Fruit fly (Drosophila melanogaster) whole organism, embryonic: ENCODE results near the gene Gfat2.
A peak's percentile ranks its signal among the peaks of the same experiment; 100 is the strongest.

Experiments used
- Ada2b ChIP-seq: fragments of 200-800 bp; sonication (Bioruptor generic); IDR thresholded peaks from 2 replicates; pipeline ENCODE4 v1.3.6; 2022; ENCODE audit warnings: missing biosample characterization, missing genetic modification characterization
- Bgb ChIP-seq: fragments of 200-800 bp; sonication (Bioruptor generic); IDR thresholded peaks from 2 replicates; pipeline ENCODE4 v1.3.6; 2022; ENCODE audit warnings: missing biosample characterization, missing genetic modification characterization; ENCODE audit not compliant: partially characterized antibody
- C15 ChIP-seq: fragments of 200-800 bp; sonication (Bioruptor generic); IDR thresholded peaks from 3 replicates; pipeline ENCODE4 v1.3.6; 2022; ENCODE audit warnings: missing biosample characterization, missing genetic modification characterization
- CG10366 ChIP-seq: fragments of 200-800 bp; sonication (Bioruptor generic); IDR thresholded peaks from 2 replicates; pipeline ENCODE4 v1.3.6; 2022; ENCODE audit warnings: missing biosample characterization, missing genetic modification characterization
- CG12744 ChIP-seq: fragments of 200-800 bp; sonication (Bioruptor generic); optimal IDR thresholded peaks from 2 replicates; lab custom pipeline; 2016; ENCODE audit warnings: missing biosample characterization, missing genetic modification characterization
- CG13287 ChIP-seq: fragments of 200-800 bp; sonication (Bioruptor generic); IDR thresholded peaks from 2 replicates; pipeline ENCODE4 v1.3.6; 2022; ENCODE audit warnings: missing biosample characterization, missing genetic modification characterization; ENCODE audit not compliant: partially characterized antibody
- CG15073 ChIP-seq: fragments of 200-800 bp; sonication (Bioruptor generic); optimal IDR thresholded peaks from 2 replicates; lab custom pipeline; 2016; ENCODE audit warnings: missing biosample characterization, missing genetic modification characterization
- CG15514 ChIP-seq: fragments of 200-800 bp; sonication (Bioruptor generic); optimal IDR thresholded peaks from 3 replicates; lab custom pipeline; 2017; ENCODE audit warnings: missing biosample characterization, missing genetic modification characterization, mild to moderate bottlenecking, moderate library complexity, missing genetic modification reagents
- CG16779 ChIP-seq: fragments of 200-800 bp; sonication (Bioruptor generic); IDR thresholded peaks from 2 replicates; pipeline ENCODE4 v1.3.6; 2022; ENCODE audit warnings: missing biosample characterization, missing genetic modification characterization
- CG2129 ChIP-seq: fragments of 200-800 bp; sonication (Bioruptor generic); IDR thresholded peaks from 2 replicates; pipeline ENCODE4 v1.3.6; 2022; ENCODE audit warnings: missing biosample characterization, missing genetic modification characterization; ENCODE audit not compliant: partially characterized antibody
- CG3281 ChIP-seq: fragments of 200-800 bp; sonication (Bioruptor generic); optimal IDR thresholded peaks from 3 replicates; lab custom pipeline; 2017; ENCODE audit warnings: missing biosample characterization, mild to moderate bottlenecking, missing genetic modification characterization
- CG3995 ChIP-seq: fragments of 200-800 bp; sonication (Bioruptor generic); optimal IDR thresholded peaks from 3 replicates; lab custom pipeline; 2016; ENCODE audit warnings: missing biosample characterization, missing genetic modification characterization
- CG6689 ChIP-seq: fragments of 200-800 bp; sonication (Bioruptor generic); IDR thresholded peaks from 2 replicates; pipeline ENCODE4 v1.3.6; 2022; ENCODE audit warnings: missing biosample characterization, missing genetic modification characterization
- CG7271 ChIP-seq: fragments of 200-800 bp; sonication (Bioruptor generic); optimal IDR thresholded peaks from 2 replicates; lab custom pipeline; 2018; ENCODE audit warnings: missing biosample characterization, mild to moderate bottlenecking, missing genetic modification characterization, moderate library complexity
- CG7372 ChIP-seq: fragments of 200-800 bp; sonication (Bioruptor generic); IDR thresholded peaks from 2 replicates; pipeline ENCODE4 v1.3.6; 2022; ENCODE audit warnings: missing biosample characterization, missing genetic modification characterization
- CG9437 ChIP-seq: fragments of 200-800 bp; sonication (Bioruptor generic); optimal IDR thresholded peaks from 2 replicates; lab custom pipeline; 2018; ENCODE audit warnings: missing biosample characterization, mild to moderate bottlenecking, missing genetic modification characterization
- CG9727 ChIP-seq: fragments of 200-800 bp; sonication (Bioruptor generic); optimal IDR thresholded peaks from 3 replicates; lab custom pipeline; 2017; ENCODE audit warnings: missing biosample characterization, mild to moderate bottlenecking, missing genetic modification characterization
- CG9817 ChIP-seq: fragments of 200-800 bp; sonication (Bioruptor generic); optimal IDR thresholded peaks from 2 replicates; lab custom pipeline; 2018; ENCODE audit warnings: missing biosample characterization, mild to moderate bottlenecking, missing genetic modification characterization, moderate library complexity
- Dll ChIP-seq: fragments of 200-800 bp; sonication (Bioruptor generic); IDR thresholded peaks from 4 replicates; pipeline ENCODE4 v1.3.6; 2022; ENCODE audit warnings: missing biosample characterization, missing genetic modification characterization; ENCODE audit not compliant: partially characterized antibody
- Doc2 ChIP-seq: fragments of 200-800 bp; sonication (Bioruptor generic); IDR thresholded peaks from 2 replicates; pipeline ENCODE4 v1.3.6; 2022; ENCODE audit warnings: missing biosample characterization, missing genetic modification characterization
- E2f1 ChIP-seq: fragments of 200-800 bp; sonication (Bioruptor generic); IDR thresholded peaks from 2 replicates; pipeline ENCODE4 v1.3.6; 2022; ENCODE audit warnings: missing biosample characterization, missing genetic modification characterization
- Fer2 ChIP-seq: fragments of 200-800 bp; sonication (Bioruptor generic); optimal IDR thresholded peaks from 2 replicates; lab custom pipeline; 2018; ENCODE audit warnings: missing biosample characterization, mild to moderate bottlenecking, missing genetic modification characterization, moderate library complexity
- HHEX ChIP-seq: fragments of 200-800 bp; sonication (Bioruptor generic); optimal IDR thresholded peaks from 3 replicates; lab custom pipeline; 2017; ENCODE audit warnings: missing biosample characterization, mild to moderate bottlenecking, missing genetic modification characterization, missing genetic modification reagents
- Hand ChIP-seq: fragments of 200-800 bp; sonication (Bioruptor generic); optimal IDR thresholded peaks from 2 replicates; lab custom pipeline; 2017; ENCODE audit warnings: mild to moderate bottlenecking, missing biosample characterization, missing genetic modification reagents, missing genetic modification characterization
- HmgD ChIP-seq: fragments of 200-800 bp; sonication (Bioruptor generic); optimal IDR thresholded peaks from 3 replicates; lab custom pipeline; 2016; ENCODE audit warnings: missing biosample characterization, missing genetic modification characterization
- Jarid2 ChIP-seq: fragments of 200-800 bp; sonication (Bioruptor generic); optimal IDR thresholded peaks from 3 replicates; lab custom pipeline; 2017; ENCODE audit warnings: mild to moderate bottlenecking, missing biosample characterization, missing genetic modification reagents, missing genetic modification characterization
- Meics ChIP-seq: fragments of 200-800 bp; sonication (Bioruptor generic); optimal IDR thresholded peaks from 2 replicates; lab custom pipeline; 2017; ENCODE audit warnings: missing biosample characterization, mild to moderate bottlenecking, missing genetic modification characterization
- Opbp ChIP-seq: fragments of 200-800 bp; sonication (Bioruptor generic); IDR thresholded peaks from 3 replicates; pipeline ENCODE4 v1.3.6; 2022; ENCODE audit warnings: missing biosample characterization, missing genetic modification characterization; ENCODE audit not compliant: partially characterized antibody
- Scr ChIP-seq: fragments of 200-800 bp; sonication (Bioruptor generic); IDR thresholded peaks from 2 replicates; pipeline ENCODE4 v1.3.6; 2022; ENCODE audit warnings: missing biosample characterization, missing genetic modification characterization; ENCODE audit not compliant: partially characterized antibody
- ap ChIP-seq: fragments of 200-800 bp; sonication (Bioruptor generic); IDR thresholded peaks from 2 replicates; pipeline ENCODE4 v1.3.6; 2022; ENCODE audit warnings: missing biosample characterization, missing genetic modification characterization
- bsh ChIP-seq, 2 experiments: fragments of 200-800 bp; sonication (Bioruptor generic); optimal IDR thresholded peaks; 2 replicates each; lab custom pipeline; 2017 to 2018; ENCODE audit warnings: mild to moderate bottlenecking in 2 of 2, missing biosample characterization in 2 of 2, missing genetic modification characterization in 2 of 2, moderate library complexity in 1 of 2
- btn ChIP-seq: fragments of 200-800 bp; sonication (Bioruptor generic); optimal IDR thresholded peaks from 2 replicates; lab custom pipeline; 2016; ENCODE audit warnings: missing biosample characterization, missing genetic modification characterization
- chinmo ChIP-seq: fragments of 200-800 bp; sonication (Bioruptor generic); IDR thresholded peaks from 4 replicates; pipeline ENCODE4 v1.3.6; 2022; ENCODE audit warnings: missing biosample characterization, missing genetic modification characterization; ENCODE audit not compliant: partially characterized antibody
- ci ChIP-seq: fragments of 200-800 bp; sonication (Bioruptor generic); IDR thresholded peaks from 3 replicates; pipeline ENCODE4 v1.3.6; 2022; ENCODE audit warnings: missing biosample characterization, missing genetic modification characterization
- disco-r ChIP-seq: fragments of 200-800 bp; sonication (Bioruptor generic); optimal IDR thresholded peaks from 2 replicates; lab custom pipeline; 2016; ENCODE audit warnings: missing biosample characterization, missing genetic modification characterization
- dmrt11E ChIP-seq: fragments of 200-800 bp; sonication (Bioruptor generic); optimal IDR thresholded peaks from 3 replicates; lab custom pipeline; 2018; ENCODE audit warnings: missing biosample characterization, mild to moderate bottlenecking, missing genetic modification characterization, moderate library complexity
- fd3F ChIP-seq: fragments of 200-800 bp; sonication (Bioruptor generic); optimal IDR thresholded peaks from 2 replicates; lab custom pipeline; 2018; ENCODE audit warnings: missing biosample characterization, mild to moderate bottlenecking, missing genetic modification characterization, moderate library complexity
- gsb ChIP-seq: fragments of 200-800 bp; sonication (Bioruptor generic); IDR thresholded peaks from 2 replicates; pipeline ENCODE4 v1.3.6; 2022; ENCODE audit warnings: missing biosample characterization, missing genetic modification characterization
- jigr1 ChIP-seq: fragments of 200-800 bp; sonication (Bioruptor generic); IDR thresholded peaks from 3 replicates; pipeline ENCODE4 v1.3.6; 2022; ENCODE audit warnings: missing biosample characterization, missing genetic modification characterization
- jing ChIP-seq: fragments of 200-800 bp; sonication (Bioruptor generic); optimal IDR thresholded peaks from 2 replicates; lab custom pipeline; 2018; ENCODE audit warnings: missing biosample characterization, mild to moderate bottlenecking, missing genetic modification characterization
- mirr ChIP-seq: fragments of 200-800 bp; sonication (Bioruptor generic); optimal IDR thresholded peaks from 3 replicates; lab custom pipeline; 2018; ENCODE audit warnings: missing biosample characterization, mild to moderate bottlenecking, missing genetic modification characterization
- nerfin-1 ChIP-seq: fragments of 200-800 bp; sonication (Bioruptor generic); optimal IDR thresholded peaks from 3 replicates; lab custom pipeline; 2019; ENCODE audit warnings: missing biosample characterization, mild to moderate bottlenecking, missing genetic modification characterization, moderate library complexity
- nerfin-2 ChIP-seq: fragments of 200-800 bp; sonication (Bioruptor generic); IDR thresholded peaks from 2 replicates; pipeline ENCODE4 v1.3.6; 2022; ENCODE audit warnings: missing biosample characterization, missing genetic modification characterization; ENCODE audit not compliant: partially characterized antibody
- otp ChIP-seq: fragments of 200-800 bp; sonication (Bioruptor generic); IDR thresholded peaks from 3 replicates; pipeline ENCODE4, ENCODE4 v1.3.6; 2022; ENCODE audit warnings: missing biosample characterization, missing genetic modification characterization
- sim ChIP-seq: fragments of 200-800 bp; sonication (Bioruptor generic); IDR thresholded peaks from 2 replicates; pipeline ENCODE4 v1.3.6; 2022; ENCODE audit warnings: missing biosample characterization, missing genetic modification characterization
- slou ChIP-seq: fragments of 200-800 bp; sonication (Bioruptor generic); optimal IDR thresholded peaks from 3 replicates; lab custom pipeline; 2016; ENCODE audit warnings: missing biosample characterization, missing genetic modification characterization
- ttk ChIP-seq: fragments of 200-800 bp; sonication (Bioruptor generic); IDR thresholded peaks from 2 replicates; pipeline ENCODE4 v2.1.2; 2022; ENCODE audit warnings: missing biosample characterization, missing genetic modification characterization
- unc-4 ChIP-seq: fragments of 200-800 bp; sonication (Bioruptor generic); IDR thresholded peaks from 2 replicates; pipeline ENCODE4 v1.3.6; 2022; ENCODE audit warnings: missing biosample characterization, missing genetic modification characterization; ENCODE audit not compliant: partially characterized antibody

Gfat2 gene

dm6 chr3R:28336046-28336771 lies 3.4 kb downstream of the Gfat2 start, which contains the start of gene larp (continued):
- TF ChIP-seq CG16779 (GFP tag; lab: Robert Waterston, UW) (peak; percentile 62; the same call in 1 of the 2 replicates), CG13287 (GFP tag; lab: Robert Waterston, UW) (peak; percentile 92), Dll (GFP tag; lab: Robert Waterston, UW) (peak; percentile 89), CG10366 (GFP tag; lab: Robert Waterston, UW) (peak; percentile 68), gsb (no peak), bsh (GFP tag; optimal IDR thresholded peaks at IDR 0.05; lab: Kevin White, UChicago) (peak in 1 of 2 experiments; percentile 59), otp (GFP tag; lab: Robert Waterston, UW) (peak; percentile 64; the same call in 2 of the 3 replicates), Jarid2 (GFP tag; lab: Kevin White, UChicago) (no peak), CG7372 (GFP tag; lab: Robert Waterston, UW) (peak; percentile 68), Fer2 (tag; lab: Kevin White, UChicago) (peak; percentile 52), HHEX (no peak), Ada2b (peak; percentile 56), nerfin-1 (no peak), CG9817 (tag; lab: Kevin White, UChicago) (peak; percentile 76), slou (GFP tag; lab: Kevin White, UChicago) (peak; percentile 36), disco-r (no peak), CG6689 (peak; percentile 63), ap (GFP tag; lab: Robert Waterston, UW) (peak; percentile 45; the same call in 1 of the 2 replicates), chinmo (GFP tag; lab: Robert Waterston, UW) (peak; percentile 53; the same call in 2 of the 4 replicates), CG2129 (GFP tag; lab: Robert Waterston, UW) (peak; percentile 65), ttk (peak; percentile 78), dmrt11E (peak; percentile 60), sim (no peak), fd3F (peak; percentile 59), Doc2 (GFP tag; lab: Robert Waterston, UW) (no peak), ci (peak; percentile 69; the same call in 2 of the 3 replicates), CG7271 (no peak), unc-4 (GFP tag; lab: Robert Waterston, UW) (peak; percentile 84), HmgD (GFP tag; lab: Kevin White, UChicago) (no peak), CG9437 (peak; percentile 98), Meics (peak; percentile 36), Opbp (GFP tag; lab: Robert Waterston, UW) (peak; percentile 97), mirr (GFP tag; lab: Kevin White, UChicago) (no peak), E2f1 (GFP tag; lab: Robert Waterston, UW) (peak; percentile 73), nerfin-2 (GFP tag; lab: Robert Waterston, UW) (peak; percentile 91), C15 (GFP tag; lab: Robert Waterston, UW) (0 out of 3 replicates have a peak, but pooled peaks have one; percentile 22), jigr1 (peak; percentile 53; the same call in 2 of the 3 replicates), CG15073 (no peak), jing (no peak), Bgb (GFP tag; lab: Robert Waterston, UW) (peak; percentile 97), CG12744 (GFP tag; lab: Kevin White, UChicago) (peak; percentile 40), Hand (no peak), CG3995 (GFP tag; lab: Kevin White, UChicago) (peak; percentile 50), Scr (GFP tag; lab: Robert Waterston, UW) (peak; percentile 96), CG15514 (GFP tag; lab: Kevin White, UChicago) (peak; percentile 58), btn (GFP tag; lab: Kevin White, UChicago) (peak; percentile 19), CG9727 (GFP tag; lab: Kevin White, UChicago) (peak; percentile 49), CG3281 (peak; percentile 98)
